Worm (Caenorhabditis elegans) whole organism, midembryonic: ENCODE results near the gene ugt-65.

Experiments used
- T22C8.4 ChIP-seq: fragments of 200-800 bp; sonication (Bioruptor generic); IDR thresholded peaks from 2 replicates; pipeline ENCODE4 v1.3.6; 2022; ENCODE audit warnings: missing genetic modification characterization, missing compliant biosample characterization
- klf-2 ChIP-seq: fragments of 200-800 bp; sonication (Bioruptor generic); conservative IDR thresholded peaks from 2 replicates; pipeline ENCODE4 v1.3.6; 2022; ENCODE audit warnings: missing genetic modification reagents, missing genetic modification characterization, missing compliant biosample characterization
- med-1 ChIP-seq: sonication (generic microtip); optimal IDR thresholded peaks from 2 replicates; lab custom pipeline; 2017; ENCODE audit warnings: missing genetic modification characterization, mild to moderate bottlenecking, missing compliant biosample characterization, antibody characterized with exemption, missing genetic modification reagents; ENCODE audit not compliant: insufficient read depth

DNA sequence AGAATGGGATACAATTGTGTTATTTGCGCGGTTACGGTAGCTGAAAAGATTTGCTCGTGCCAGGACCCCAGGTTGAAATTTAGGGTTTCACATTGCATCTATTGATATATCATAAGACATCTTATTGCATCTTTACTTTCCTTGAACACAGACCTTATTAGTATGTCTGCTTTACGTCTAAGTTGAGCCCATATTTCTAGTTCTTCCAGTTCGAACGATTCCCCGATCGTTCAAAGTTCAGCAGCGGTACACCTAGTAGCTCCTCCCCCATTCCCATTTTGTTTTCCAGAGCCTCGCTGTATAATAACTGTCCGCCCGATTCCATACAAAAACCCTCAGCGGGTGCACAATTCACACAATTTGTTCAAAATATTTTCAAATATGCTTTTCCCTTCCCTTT, 21.2 kb downstream of the ugt-65 start, which contains the start of gene C25G4.17:
- TF ChIP-seq klf-2 (GFP tag; lab: Robert Waterston, UW) (no peak), med-1 (no peak), T22C8.4 (GFP tag; lab: Robert Waterston, UW) (no peak)
